Fruit fly (Drosophila melanogaster) whole organism, embryonic: ENCODE results near the gene Spt7.

ENCODE experiments used
- Antp ChIP-seq: fragments of 200-800 bp; sonication (Bioruptor generic); optimal IDR thresholded peaks from 3 replicates; lab custom pipeline; 2016; ENCODE audit warnings: missing biosample characterization, missing genetic modification characterization
- Bgb ChIP-seq: fragments of 200-800 bp; sonication (Bioruptor generic); IDR thresholded peaks from 2 replicates; pipeline ENCODE4 v1.3.6; 2022; ENCODE audit warnings: missing biosample characterization, missing genetic modification characterization; ENCODE audit not compliant: partially characterized antibody
- BtbVII ChIP-seq: fragments of 200-800 bp; sonication (Bioruptor generic); optimal IDR thresholded peaks from 3 replicates; lab custom pipeline; 2017; ENCODE audit warnings: missing biosample characterization, mild to moderate bottlenecking, missing genetic modification characterization
- CG10654 ChIP-seq: fragments of 200-800 bp; sonication (Bioruptor generic); optimal IDR thresholded peaks from 2 replicates; lab custom pipeline; 2016; ENCODE audit warnings: missing biosample characterization, missing genetic modification characterization
- CG11398 ChIP-seq: fragments of 200-800 bp; sonication (Bioruptor generic); optimal IDR thresholded peaks from 2 replicates; lab custom pipeline; 2016; ENCODE audit warnings: missing biosample characterization, missing genetic modification characterization
- CG12942 ChIP-seq: fragments of 200-800 bp; sonication (Bioruptor generic); optimal IDR thresholded peaks from 3 replicates; lab custom pipeline; 2016; ENCODE audit warnings: missing biosample characterization, missing genetic modification characterization
- CG14965 ChIP-seq: fragments of 200-800 bp; sonication (Bioruptor generic); optimal IDR thresholded peaks from 2 replicates; lab custom pipeline; 2016; ENCODE audit warnings: missing biosample characterization, missing genetic modification characterization, borderline replicate concordance
- CG2116 ChIP-seq: fragments of 200-800 bp; sonication (Bioruptor generic); optimal IDR thresholded peaks from 3 replicates; lab custom pipeline; 2018; ENCODE audit warnings: missing biosample characterization, mild to moderate bottlenecking, missing genetic modification characterization
- CG34376 ChIP-seq: fragments of 200-800 bp; sonication (Bioruptor generic); optimal IDR thresholded peaks from 2 replicates; lab custom pipeline; 2018; ENCODE audit warnings: missing biosample characterization, mild to moderate bottlenecking, missing genetic modification characterization
- CG4282 ChIP-seq: fragments of 200-800 bp; sonication (Bioruptor generic); optimal IDR thresholded peaks from 2 replicates; lab custom pipeline; 2016; ENCODE audit warnings: missing biosample characterization, missing genetic modification characterization
- CG4707 ChIP-seq: fragments of 200-800 bp; sonication (Bioruptor generic); optimal IDR thresholded peaks from 2 replicates; lab custom pipeline; 2018; ENCODE audit warnings: missing biosample characterization, mild to moderate bottlenecking, missing genetic modification characterization, moderate library complexity
- CG6175 ChIP-seq: fragments of 200-800 bp; sonication (Bioruptor generic); IDR thresholded peaks from 3 replicates; pipeline ENCODE4 v1.3.6; 2022; ENCODE audit warnings: missing biosample characterization, missing genetic modification characterization
- CG6854 ChIP-seq: fragments of 200-800 bp; sonication (Bioruptor generic); optimal IDR thresholded peaks from 3 replicates; lab custom pipeline; 2017; ENCODE audit warnings: missing biosample characterization, mild to moderate bottlenecking, missing genetic modification characterization
- CG7786 ChIP-seq: fragments of 200-800 bp; sonication (Bioruptor generic); optimal IDR thresholded peaks from 2 replicates; lab custom pipeline; 2016; ENCODE audit warnings: missing biosample characterization, missing genetic modification characterization
- CG9817 ChIP-seq: fragments of 200-800 bp; sonication (Bioruptor generic); optimal IDR thresholded peaks from 2 replicates; lab custom pipeline; 2018; ENCODE audit warnings: missing biosample characterization, mild to moderate bottlenecking, missing genetic modification characterization, moderate library complexity
- Camta ChIP-seq: fragments of 200-800 bp; sonication (Bioruptor generic); optimal IDR thresholded peaks from 2 replicates; lab custom pipeline; 2016; ENCODE audit warnings: missing biosample characterization, missing genetic modification characterization
- CkIIα-i1 ChIP-seq: fragments of 200-800 bp; sonication (Bioruptor generic); IDR thresholded peaks from 2 replicates; pipeline ENCODE4 v1.3.6; 2022; ENCODE audit warnings: missing biosample characterization, missing genetic modification characterization
- D19A ChIP-seq: fragments of 200-800 bp; optimal IDR thresholded peaks from 3 replicates; lab custom pipeline; 2019; ENCODE audit warnings: missing biosample characterization, mild to moderate bottlenecking, missing genetic modification characterization, moderate library complexity
- Deaf1 ChIP-seq: fragments of 200-800 bp; optimal IDR thresholded peaks from 3 replicates; lab custom pipeline; 2019; ENCODE audit warnings: missing biosample characterization, mild to moderate bottlenecking, missing genetic modification characterization, moderate library complexity
- Dek ChIP-seq: fragments of 200-800 bp; sonication (Bioruptor generic); optimal IDR thresholded peaks from 3 replicates; lab custom pipeline; 2019; ENCODE audit warnings: missing biosample characterization, mild to moderate bottlenecking, missing genetic modification characterization, moderate library complexity
- Dll ChIP-seq: fragments of 200-800 bp; sonication (Bioruptor generic); IDR thresholded peaks from 4 replicates; pipeline ENCODE4 v1.3.6; 2022; ENCODE audit warnings: missing biosample characterization, missing genetic modification characterization; ENCODE audit not compliant: partially characterized antibody
- HLH3B ChIP-seq: fragments of 200-800 bp; sonication (Bioruptor generic); IDR thresholded peaks from 2 replicates; pipeline ENCODE4 v1.3.6; 2022; ENCODE audit warnings: missing biosample characterization, missing genetic modification characterization
- Hr3 ChIP-seq: fragments of 200-800 bp; sonication (Bioruptor generic); optimal IDR thresholded peaks from 3 replicates; lab custom pipeline; 2016; ENCODE audit warnings: missing biosample characterization, missing genetic modification characterization
- Hr78 ChIP-seq, 2 experiments: fragments of 200-800 bp in 1 of 2; fragments of >200 bp in 1 of 2; sonication (Bioruptor generic) in 1 of 2; optimal IDR thresholded peaks; 2 replicates each; lab custom pipeline; 2017 to 2019; ENCODE audit warnings: missing biosample characterization in 2 of 2, missing genetic modification characterization in 2 of 2, mild to moderate bottlenecking in 1 of 2, moderate library complexity in 1 of 2
- Mrtf ChIP-seq: fragments of 200-800 bp; sonication (Bioruptor generic); IDR thresholded peaks from 3 replicates; pipeline ENCODE4 v1.3.6; 2022; ENCODE audit warnings: missing biosample characterization, missing genetic modification characterization
- Sin3A ChIP-seq: fragments of >200 bp; optimal IDR thresholded peaks from 2 replicates; lab custom pipeline; 2018
- Six4 ChIP-seq: fragments of 200-800 bp; sonication (Bioruptor generic); optimal IDR thresholded peaks from 2 replicates; lab custom pipeline; 2016; ENCODE audit warnings: missing biosample characterization, missing genetic modification characterization
- ash1 ChIP-seq: fragments of 200-800 bp; sonication (Bioruptor generic); optimal IDR thresholded peaks from 2 replicates; lab custom pipeline; 2018; ENCODE audit warnings: missing biosample characterization, mild to moderate bottlenecking, missing genetic modification characterization
- cad ChIP-seq: fragments of >200 bp; optimal IDR thresholded peaks from 2 replicates; lab custom pipeline; 2017; ENCODE audit warnings: missing biosample characterization, missing genetic modification characterization
- crol ChIP-seq: fragments of 200-800 bp; sonication (Bioruptor generic); IDR thresholded peaks from 2 replicates; pipeline ENCODE4 v1.3.6; 2022; ENCODE audit warnings: missing biosample characterization, missing genetic modification characterization
- esg ChIP-seq: fragments of 200-800 bp; sonication (Bioruptor generic); conservative IDR thresholded peaks from 2 replicates; pipeline ENCODE4 v1.3.6; 2022; ENCODE audit warnings: missing biosample characterization, missing genetic modification characterization
- ftz-f1 ChIP-seq: fragments of 200-800 bp; sonication (Bioruptor generic); optimal IDR thresholded peaks from 2 replicates; lab custom pipeline; 2016; ENCODE audit warnings: missing biosample characterization, missing genetic modification characterization
- hb ChIP-seq: fragments of 200-800 bp; sonication (Bioruptor generic); IDR thresholded peaks from 3 replicates; pipeline ENCODE4 v1.3.6; 2022; ENCODE audit warnings: missing biosample characterization, missing genetic modification characterization; ENCODE audit not compliant: partially characterized antibody
- hkb ChIP-seq, 2 experiments: fragments of 200-800 bp in 1 of 2; fragments of >200 bp in 1 of 2; sonication (Bioruptor generic) in 1 of 2; IDR thresholded peaks in 1 of 2; optimal IDR thresholded peaks in 1 of 2; 2 replicates each; pipeline versions ENCODE4 v1.3.6 to Lab custom; 2017 to 2022; ENCODE audit warnings: missing biosample characterization in 1 of 2, missing genetic modification characterization in 1 of 2
- kah ChIP-seq: fragments of 200-800 bp; sonication (Bioruptor generic); optimal IDR thresholded peaks from 2 replicates; lab custom pipeline; 2018; ENCODE audit warnings: missing biosample characterization, mild to moderate bottlenecking, missing genetic modification characterization
- lmd ChIP-seq: fragments of 200-800 bp; sonication (Bioruptor generic); IDR thresholded peaks from 2 replicates; pipeline ENCODE4 v1.3.6; 2022; ENCODE audit warnings: missing biosample characterization, missing genetic modification characterization
- lola ChIP-seq, 3 experiments: fragments of >200 bp in 2 of 3; fragments of 200-800 bp in 1 of 3; sonication (Bioruptor generic) in 1 of 3; optimal IDR thresholded peaks; 2 replicates each; lab custom pipeline; 2017 to 2019; ENCODE audit warnings: missing biosample characterization in 3 of 3, missing genetic modification characterization in 3 of 3, mild to moderate bottlenecking in 1 of 3, moderate library complexity in 1 of 3
- odd ChIP-seq: fragments of 200-800 bp; sonication (Bioruptor generic); optimal IDR thresholded peaks from 2 replicates; lab custom pipeline; 2017; ENCODE audit warnings: missing biosample characterization, mild to moderate bottlenecking, missing genetic modification characterization
- onecut ChIP-seq: fragments of 200-800 bp; sonication (Bioruptor generic); IDR thresholded peaks from 2 replicates; pipeline ENCODE4 v1.3.6; 2022; ENCODE audit warnings: missing biosample characterization, missing genetic modification characterization
- p53 ChIP-seq: fragments of 200-800 bp; sonication (Bioruptor generic); optimal IDR thresholded peaks from 2 replicates; lab custom pipeline; 2016; ENCODE audit warnings: missing biosample characterization, missing genetic modification characterization
- pzg ChIP-seq: fragments of 200-800 bp; sonication (Bioruptor generic); optimal IDR thresholded peaks from 3 replicates; lab custom pipeline; 2018; ENCODE audit warnings: missing biosample characterization, mild to moderate bottlenecking, missing genetic modification characterization, moderate library complexity
- run ChIP-seq: fragments of 200-800 bp; sonication (Bioruptor generic); optimal IDR thresholded peaks from 3 replicates; lab custom pipeline; 2018; ENCODE audit warnings: missing biosample characterization, mild to moderate bottlenecking, missing genetic modification characterization
- shn ChIP-seq: fragments of 200-800 bp; sonication (Bioruptor generic); optimal IDR thresholded peaks from 3 replicates; lab custom pipeline; 2016; ENCODE audit warnings: missing biosample characterization, missing genetic modification characterization
- sr ChIP-seq: fragments of 200-800 bp; sonication (Bioruptor generic); IDR thresholded peaks from 3 replicates; pipeline ENCODE4 v1.3.6; 2022; ENCODE audit warnings: missing biosample characterization, missing genetic modification characterization
- tna ChIP-seq: fragments of 200-800 bp; sonication (Bioruptor generic); IDR thresholded peaks from 2 replicates; pipeline ENCODE4 v1.3.6; 2022; ENCODE audit warnings: missing biosample characterization, missing genetic modification characterization; ENCODE audit not compliant: partially characterized antibody
- trem ChIP-seq: fragments of 200-800 bp; optimal IDR thresholded peaks from 3 replicates; lab custom pipeline; 2019; ENCODE audit warnings: missing biosample characterization, mild to moderate bottlenecking, missing genetic modification characterization, moderate library complexity
- tup ChIP-seq: fragments of 200-800 bp; sonication (Bioruptor generic); optimal IDR thresholded peaks from 2 replicates; lab custom pipeline; 2016; ENCODE audit warnings: missing biosample characterization, mild to moderate bottlenecking, missing genetic modification characterization, moderate library complexity
- zen ChIP-seq: fragments of 200-800 bp; sonication (Bioruptor generic); optimal IDR thresholded peaks from 3 replicates; lab custom pipeline; 2018; ENCODE audit warnings: missing biosample characterization, mild to moderate bottlenecking, missing genetic modification characterization, moderate library complexity
- zfh2 ChIP-seq: fragments of 200-800 bp; sonication (Bioruptor generic); optimal IDR thresholded peaks from 2 replicates; lab custom pipeline; 2016; ENCODE audit warnings: missing biosample characterization, missing genetic modification characterization

Spt7 gene

dm6 chrX:17802353-17803121 is 47.7 kb upstream of the Spt7 start (continued):
- TF ChIP-seq Mrtf, result no peak
- no peak for TF ChIP-seq p53
- TF ChIP-seq Antp (GFP tag; lab: Kevin White, UChicago), result no peak
- no peak for TF ChIP-seq D19A (tag; lab: Kevin White, UChicago)
- TF ChIP-seq CG14965, result no peak
- peak; percentile 5 for TF ChIP-seq CG12942
- no peak for TF ChIP-seq CG4282
- peak; percentile 55 for TF ChIP-seq lmd
- no peak for TF ChIP-seq Bgb (GFP tag; lab: Robert Waterston, UW)
- TF ChIP-seq Dek, result peak; percentile 8
- peak; percentile 32 for TF ChIP-seq zfh2 (GFP tag; lab: Kevin White, UChicago)
- no peak for TF ChIP-seq Deaf1 (tag; lab: Kevin White, UChicago)
- no peak for TF ChIP-seq Sin3A
- TF ChIP-seq shn, result no peak
- TF ChIP-seq hkb (optimal IDR thresholded peaks at IDR 0.05; lab: Kevin White, UChicago), result no peak
- peak; percentile 18; the same call in 1 of the 2 replicates for TF ChIP-seq hkb (GFP tag; IDR thresholded peaks at IDR 0.05; lab: Robert Waterston, UW)
- no peak for TF ChIP-seq cad (GFP tag; lab: Kevin White, UChicago)
- TF ChIP-seq run (tag; lab: Kevin White, UChicago), result no peak
- no peak for TF ChIP-seq CG11398
- no peak for TF ChIP-seq ftz-f1
- TF ChIP-seq CG6854 (GFP tag; lab: Kevin White, UChicago), result no peak
- peak; percentile 1 for TF ChIP-seq odd (GFP tag; lab: Kevin White, UChicago)
- no peak for TF ChIP-seq pzg (GFP tag; lab: Kevin White, UChicago)
- TF ChIP-seq CG7786, result peak; percentile 8
- no peak for TF ChIP-seq tna
- no peak for TF ChIP-seq CG4707 (GFP tag; lab: Kevin White, UChicago)
- TF ChIP-seq ash1 (GFP tag; lab: Kevin White, UChicago), result no peak
- no peak for TF ChIP-seq Hr78 (GFP tag; optimal IDR thresholded peaks at IDR 0.05; lab: Kevin White, UChicago)
- TF ChIP-seq Hr3 (GFP tag; lab: Kevin White, UChicago), result peak; percentile 23
- no peak for TF ChIP-seq sr
- no peak for TF ChIP-seq Camta
- TF ChIP-seq zen, result no peak
- no peak for TF ChIP-seq CG34376 (GFP tag; lab: Kevin White, UChicago)
- TF ChIP-seq trem (tag; lab: Kevin White, UChicago), result no peak
- TF ChIP-seq BtbVII (GFP tag; lab: Kevin White, UChicago), result peak; percentile 23
- no peak for TF ChIP-seq kah (GFP tag; lab: Kevin White, UChicago)
- TF ChIP-seq Dll (GFP tag; lab: Robert Waterston, UW), result no peak
- TF ChIP-seq CkIIα-i1 (GFP tag; lab: Robert Waterston, UW), result no peak
- TF ChIP-seq crol, result peak; percentile 86
- no peak for TF ChIP-seq CG10654 (GFP tag; lab: Kevin White, UChicago)
- TF ChIP-seq esg (GFP tag; lab: Robert Waterston, UW), result no peak
- no peak for TF ChIP-seq onecut (GFP tag; lab: Robert Waterston, UW)
- no peak for TF ChIP-seq tup
- no peak for TF ChIP-seq CG2116 (GFP tag; lab: Kevin White, UChicago)
- TF ChIP-seq CG6175 (GFP tag; lab: Robert Waterston, UW), result no peak
- no peak for TF ChIP-seq HLH3B (GFP tag; lab: Robert Waterston, UW)
- no peak for TF ChIP-seq hb (GFP tag; lab: Robert Waterston, UW)
- peak; percentile 31 for TF ChIP-seq CG9817 (tag; lab: Kevin White, UChicago)
- peak in 1 of 3 experiments; percentile 38 for TF ChIP-seq lola (GFP tag; optimal IDR thresholded peaks at IDR 0.05; lab: Kevin White, UChicago)
- no peak for TF ChIP-seq Six4 (GFP tag; lab: Kevin White, UChicago)
